Fruit fly (Drosophila melanogaster) whole organism, embryonic: ENCODE measurements around the gene drl.

Source experiments
- B-H1 ChIP-seq: fragments of 200-800 bp; sonication (Bioruptor generic); IDR thresholded peaks from 3 replicates; pipeline ENCODE4 v1.3.6; 2022; ENCODE audit warnings: missing biosample characterization, missing genetic modification characterization
- CG10147 ChIP-seq: fragments of 200-800 bp; sonication (Bioruptor generic); optimal IDR thresholded peaks from 2 replicates; lab custom pipeline; 2019; ENCODE audit warnings: missing biosample characterization, mild to moderate bottlenecking, missing genetic modification characterization, moderate library complexity
- CG10274 ChIP-seq: fragments of 200-800 bp; sonication (Bioruptor generic); optimal IDR thresholded peaks from 3 replicates; lab custom pipeline; 2017; ENCODE audit warnings: missing biosample characterization, mild to moderate bottlenecking, missing genetic modification characterization
- CG10431 ChIP-seq: fragments of 200-800 bp; sonication (Bioruptor generic); optimal IDR thresholded peaks from 3 replicates; lab custom pipeline; 2018; ENCODE audit warnings: missing biosample characterization, mild to moderate bottlenecking, missing genetic modification characterization
- CG10959 ChIP-seq: fragments of 200-800 bp; sonication (Bioruptor generic); IDR thresholded peaks from 2 replicates; pipeline ENCODE4 v1.3.6; 2022; ENCODE audit warnings: missing biosample characterization, missing genetic modification characterization
- CG11504 ChIP-seq: fragments of 200-800 bp; sonication (Bioruptor generic); optimal IDR thresholded peaks from 3 replicates; lab custom pipeline; 2019; ENCODE audit warnings: missing biosample characterization, mild to moderate bottlenecking, missing genetic modification characterization, moderate library complexity
- CG12155 ChIP-seq: fragments of 200-800 bp; sonication (Bioruptor generic); optimal IDR thresholded peaks from 3 replicates; lab custom pipeline; 2016; ENCODE audit warnings: missing biosample characterization, missing genetic modification characterization
- CG12391 ChIP-seq: fragments of 200-800 bp; sonication (Bioruptor generic); optimal IDR thresholded peaks from 3 replicates; lab custom pipeline; 2018; ENCODE audit warnings: missing biosample characterization, mild to moderate bottlenecking, missing genetic modification characterization, moderate library complexity
- CG17568 ChIP-seq: fragments of 200-800 bp; sonication (Bioruptor generic); optimal IDR thresholded peaks from 2 replicates; lab custom pipeline; 2018; ENCODE audit warnings: missing biosample characterization, mild to moderate bottlenecking, missing genetic modification characterization, moderate library complexity
- CG17802 ChIP-seq: fragments of 200-800 bp; sonication (Bioruptor generic); optimal IDR thresholded peaks from 2 replicates; lab custom pipeline; 2018; ENCODE audit warnings: missing biosample characterization, mild to moderate bottlenecking, missing genetic modification characterization, moderate library complexity
- CG18599 ChIP-seq: fragments of 200-800 bp; sonication (Bioruptor generic); optimal IDR thresholded peaks from 3 replicates; lab custom pipeline; 2017; ENCODE audit warnings: missing biosample characterization, missing genetic modification characterization, mild to moderate bottlenecking, moderate library complexity, missing genetic modification reagents
- CG2712 ChIP-seq: fragments of 200-800 bp; optimal IDR thresholded peaks from 3 replicates; lab custom pipeline; 2019; ENCODE audit warnings: missing biosample characterization, mild to moderate bottlenecking, missing genetic modification characterization, moderate library complexity
- CG31388 ChIP-seq: fragments of 200-800 bp; sonication (Bioruptor generic); optimal IDR thresholded peaks from 2 replicates; lab custom pipeline; 2016; ENCODE audit warnings: missing biosample characterization, missing genetic modification characterization
- CG32532 ChIP-seq: fragments of 200-800 bp; sonication (Bioruptor generic); IDR thresholded peaks from 2 replicates; pipeline ENCODE4 v1.3.6; 2022; ENCODE audit warnings: missing biosample characterization, missing genetic modification characterization
- CG4617 ChIP-seq: fragments of 200-800 bp; sonication (Bioruptor generic); optimal IDR thresholded peaks from 3 replicates; lab custom pipeline; 2016; ENCODE audit warnings: missing biosample characterization, missing genetic modification characterization, borderline replicate concordance
- CG6683 ChIP-seq: fragments of 200-800 bp; sonication (Bioruptor generic); optimal IDR thresholded peaks from 2 replicates; lab custom pipeline; 2017; ENCODE audit warnings: missing biosample characterization, mild to moderate bottlenecking, missing genetic modification characterization, missing genetic modification reagents
- CG7839 ChIP-seq: fragments of 200-800 bp; sonication (Bioruptor generic); optimal IDR thresholded peaks from 3 replicates; lab custom pipeline; 2018; ENCODE audit warnings: missing biosample characterization, mild to moderate bottlenecking, missing genetic modification characterization, moderate library complexity
- CG8388 ChIP-seq: fragments of 200-800 bp; sonication (Bioruptor generic); optimal IDR thresholded peaks from 2 replicates; lab custom pipeline; 2019; ENCODE audit warnings: missing biosample characterization, mild to moderate bottlenecking, missing genetic modification characterization, moderate library complexity
- CG8944 ChIP-seq: fragments of 200-800 bp; sonication (Bioruptor generic); optimal IDR thresholded peaks from 3 replicates; lab custom pipeline; 2016; ENCODE audit warnings: missing biosample characterization, missing genetic modification characterization
- CG9876 ChIP-seq: fragments of 200-800 bp; sonication (Bioruptor generic); optimal IDR thresholded peaks from 2 replicates; lab custom pipeline; 2016; ENCODE audit warnings: missing biosample characterization, missing genetic modification characterization
- CHES-1-like ChIP-seq: fragments of 200-800 bp; sonication (Bioruptor generic); optimal IDR thresholded peaks from 2 replicates; lab custom pipeline; 2016; ENCODE audit warnings: missing biosample characterization, missing genetic modification characterization
- CTCF ChIP-seq: fragments of 200-800 bp; sonication (Bioruptor generic); optimal IDR thresholded peaks from 2 replicates; lab custom pipeline; 2017; ENCODE audit warnings: missing biosample characterization, mild to moderate bottlenecking, missing genetic modification characterization, moderate library complexity
- Dip2 ChIP-seq: fragments of 200-800 bp; sonication (Bioruptor generic); IDR thresholded peaks from 2 replicates; pipeline ENCODE4 v1.3.6; 2022; ENCODE audit warnings: missing biosample characterization, missing genetic modification characterization
- Dip3 ChIP-seq: fragments of 200-800 bp; sonication (Bioruptor generic); optimal IDR thresholded peaks from 3 replicates; lab custom pipeline; 2016; ENCODE audit warnings: missing biosample characterization, missing genetic modification characterization
- E2f1 ChIP-seq: fragments of 200-800 bp; sonication (Bioruptor generic); IDR thresholded peaks from 2 replicates; pipeline ENCODE4 v1.3.6; 2022; ENCODE audit warnings: missing biosample characterization, missing genetic modification characterization
- Ets97D ChIP-seq: fragments of 200-800 bp; sonication (Bioruptor generic); optimal IDR thresholded peaks from 3 replicates; lab custom pipeline; 2016; ENCODE audit warnings: missing biosample characterization, missing genetic modification characterization
- Hmr ChIP-seq: fragments of 200-800 bp; sonication (Bioruptor generic); optimal IDR thresholded peaks from 3 replicates; lab custom pipeline; 2017; ENCODE audit warnings: mild to moderate bottlenecking, missing biosample characterization, missing genetic modification reagents, missing genetic modification characterization
- Mes4 ChIP-seq: fragments of 200-800 bp; sonication (Bioruptor generic); optimal IDR thresholded peaks from 2 replicates; lab custom pipeline; 2016; ENCODE audit warnings: missing biosample characterization, missing genetic modification characterization
- Six4 ChIP-seq: fragments of 200-800 bp; sonication (Bioruptor generic); optimal IDR thresholded peaks from 2 replicates; lab custom pipeline; 2016; ENCODE audit warnings: missing biosample characterization, missing genetic modification characterization
- TFAM ChIP-seq: fragments of 200-800 bp; sonication (Bioruptor generic); optimal IDR thresholded peaks from 2 replicates; lab custom pipeline; 2017; ENCODE audit warnings: missing biosample characterization, missing genetic modification characterization, inconsistent platforms
- bbx ChIP-seq: fragments of 200-800 bp; sonication (Bioruptor generic); IDR thresholded peaks from 2 replicates; pipeline ENCODE4 v1.3.6; 2022; ENCODE audit warnings: missing biosample characterization, missing genetic modification characterization; ENCODE audit not compliant: partially characterized antibody
- bcd ChIP-seq: fragments of 200-800 bp; sonication (Bioruptor generic); optimal IDR thresholded peaks from 2 replicates; lab custom pipeline; 2017; ENCODE audit warnings: missing biosample characterization, mild to moderate bottlenecking, missing genetic modification characterization
- br ChIP-seq: fragments of >200 bp; optimal IDR thresholded peaks from 2 replicates; lab custom pipeline; 2017
- caup ChIP-seq: fragments of 200-800 bp; sonication (Bioruptor generic); optimal IDR thresholded peaks from 3 replicates; lab custom pipeline; 2017; ENCODE audit warnings: missing biosample characterization, mild to moderate bottlenecking, missing genetic modification characterization, moderate library complexity; ENCODE audit not compliant: severe bottlenecking
- crol ChIP-seq: fragments of 200-800 bp; sonication (Bioruptor generic); IDR thresholded peaks from 2 replicates; pipeline ENCODE4 v1.3.6; 2022; ENCODE audit warnings: missing biosample characterization, missing genetic modification characterization
- dmrt99B ChIP-seq: fragments of 200-800 bp; sonication (Bioruptor generic); optimal IDR thresholded peaks from 2 replicates; lab custom pipeline; 2018; ENCODE audit warnings: missing biosample characterization, mild to moderate bottlenecking, missing genetic modification characterization, moderate library complexity
- en ChIP-seq: fragments of 200-800 bp; sonication (Bioruptor generic); optimal IDR thresholded peaks from 2 replicates; lab custom pipeline; 2016; ENCODE audit warnings: missing biosample characterization, missing genetic modification characterization
- grau ChIP-seq: fragments of 200-800 bp; optimal IDR thresholded peaks from 3 replicates; lab custom pipeline; 2019; ENCODE audit warnings: missing biosample characterization, mild to moderate bottlenecking, missing genetic modification characterization, moderate library complexity
- jing ChIP-seq: fragments of 200-800 bp; sonication (Bioruptor generic); optimal IDR thresholded peaks from 2 replicates; lab custom pipeline; 2018; ENCODE audit warnings: missing biosample characterization, mild to moderate bottlenecking, missing genetic modification characterization
- kay ChIP-seq: fragments of 200-800 bp; sonication (Bioruptor generic); optimal IDR thresholded peaks from 2 replicates; lab custom pipeline; 2016; ENCODE audit warnings: missing biosample characterization, missing genetic modification characterization
- lab ChIP-seq: fragments of 200-800 bp; sonication (Bioruptor generic); optimal IDR thresholded peaks from 3 replicates; lab custom pipeline; 2017; ENCODE audit warnings: missing biosample characterization, missing genetic modification characterization, mild to moderate bottlenecking, moderate library complexity, missing genetic modification reagents
- maf-S ChIP-seq: fragments of 200-800 bp; sonication (Bioruptor generic); optimal IDR thresholded peaks from 2 replicates; lab custom pipeline; 2016; ENCODE audit warnings: missing biosample characterization, missing genetic modification characterization
- mirr ChIP-seq: fragments of 200-800 bp; sonication (Bioruptor generic); optimal IDR thresholded peaks from 3 replicates; lab custom pipeline; 2018; ENCODE audit warnings: missing biosample characterization, mild to moderate bottlenecking, missing genetic modification characterization
- nerfin-1 ChIP-seq: fragments of 200-800 bp; sonication (Bioruptor generic); optimal IDR thresholded peaks from 3 replicates; lab custom pipeline; 2019; ENCODE audit warnings: missing biosample characterization, mild to moderate bottlenecking, missing genetic modification characterization, moderate library complexity
- repo ChIP-seq: fragments of 200-800 bp; sonication (Bioruptor generic); optimal IDR thresholded peaks from 2 replicates; lab custom pipeline; 2016; ENCODE audit warnings: missing biosample characterization, missing genetic modification characterization
- sd ChIP-seq: fragments of 200-800 bp; sonication (Bioruptor generic); optimal IDR thresholded peaks from 3 replicates; lab custom pipeline; 2018; ENCODE audit warnings: missing biosample characterization, mild to moderate bottlenecking, missing genetic modification characterization, moderate library complexity
- sens-2 ChIP-seq: fragments of 200-800 bp; sonication (Bioruptor generic); IDR thresholded peaks from 2 replicates; pipeline ENCODE4 v1.3.6; 2022; ENCODE audit warnings: missing biosample characterization, missing genetic modification characterization
- tin ChIP-seq: fragments of 200-800 bp; sonication (Bioruptor generic); optimal IDR thresholded peaks from 3 replicates; lab custom pipeline; 2016; ENCODE audit warnings: missing biosample characterization, missing genetic modification characterization
- tll ChIP-seq, 2 experiments: fragments of 200-800 bp in 1 of 2; fragments of >200 bp in 1 of 2; sonication (Bioruptor generic) in 1 of 2; optimal IDR thresholded peaks; 2 replicates each; lab custom pipeline; 2017 to 2019; ENCODE audit warnings: missing biosample characterization in 2 of 2, missing genetic modification characterization in 2 of 2, mild to moderate bottlenecking in 1 of 2, moderate library complexity in 1 of 2
- toy ChIP-seq: fragments of 200-800 bp; sonication (Bioruptor generic); IDR thresholded peaks from 2 replicates; pipeline ENCODE4 v1.3.6; 2022; ENCODE audit warnings: missing biosample characterization, missing genetic modification characterization

Gene drl

DNA sequence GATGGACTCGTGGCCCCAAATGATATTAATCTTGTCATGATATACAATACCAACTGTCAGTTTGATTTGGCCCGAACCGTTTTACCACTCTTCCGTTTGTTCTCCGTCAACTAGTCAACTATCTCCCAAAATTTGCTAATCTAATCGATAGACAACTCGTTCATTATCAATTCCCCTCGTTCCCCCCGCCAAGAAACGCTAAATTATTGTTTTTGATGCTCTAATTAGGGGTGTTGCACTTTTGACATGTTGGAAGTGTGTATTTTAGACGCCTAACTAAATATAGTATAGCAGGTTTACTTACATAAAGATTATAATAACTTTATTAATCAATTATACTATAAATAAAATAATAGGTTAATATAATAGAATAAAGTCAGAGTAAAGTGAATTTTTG, 26.2 kb upstream of the drl start (continued):
- TF ChIP-seq CG17802 (tag; lab: Kevin White, UChicago), result no peak
- peak; percentile 4 for TF ChIP-seq CG2712 (tag; lab: Kevin White, UChicago)
- TF ChIP-seq tin (GFP tag; lab: Kevin White, UChicago), result no peak
- TF ChIP-seq CG10959, result no peak
- peak; percentile 46 for TF ChIP-seq lab (GFP tag; lab: Kevin White, UChicago)
- peak; percentile 40 for TF ChIP-seq CG11504 (tag; lab: Kevin White, UChicago)
- TF ChIP-seq CG17568 (GFP tag; lab: Kevin White, UChicago), result no peak
- TF ChIP-seq en, result no peak
- no peak for TF ChIP-seq CHES-1-like
- no peak for TF ChIP-seq CG10431
- TF ChIP-seq Dip2 (GFP tag; lab: Robert Waterston, UW), result no peak
- peak; percentile 26 for TF ChIP-seq caup (GFP tag; lab: Kevin White, UChicago)
- TF ChIP-seq Dip3 (GFP tag; lab: Kevin White, UChicago), result no peak
- no peak for TF ChIP-seq Mes4
- no peak for TF ChIP-seq CG12155 (GFP tag; lab: Kevin White, UChicago)
- TF ChIP-seq Ets97D, result no peak
- no peak for TF ChIP-seq CG12391 (tag; lab: Kevin White, UChicago)
- TF ChIP-seq CG9876 (GFP tag; lab: Kevin White, UChicago), result no peak
- no peak for TF ChIP-seq CG31388 (GFP tag; lab: Kevin White, UChicago)
- TF ChIP-seq jing, result no peak
- no peak for TF ChIP-seq repo
- no peak for TF ChIP-seq Six4
- no peak for TF ChIP-seq nerfin-1 (tag; lab: Kevin White, UChicago)
- TF ChIP-seq CG18599 (GFP tag; lab: Kevin White, UChicago), result peak; percentile 50
- no peak for TF ChIP-seq grau (tag; lab: Kevin White, UChicago)
- peak; percentile 19 for TF ChIP-seq dmrt99B (tag; lab: Kevin White, UChicago)
- peak; percentile 39 for TF ChIP-seq CG7839 (tag; lab: Kevin White, UChicago)
- TF ChIP-seq sens-2 (GFP tag; lab: Robert Waterston, UW), result no peak
- no peak for TF ChIP-seq br
- TF ChIP-seq, all 482 proteins: peak for 21

DNA sequence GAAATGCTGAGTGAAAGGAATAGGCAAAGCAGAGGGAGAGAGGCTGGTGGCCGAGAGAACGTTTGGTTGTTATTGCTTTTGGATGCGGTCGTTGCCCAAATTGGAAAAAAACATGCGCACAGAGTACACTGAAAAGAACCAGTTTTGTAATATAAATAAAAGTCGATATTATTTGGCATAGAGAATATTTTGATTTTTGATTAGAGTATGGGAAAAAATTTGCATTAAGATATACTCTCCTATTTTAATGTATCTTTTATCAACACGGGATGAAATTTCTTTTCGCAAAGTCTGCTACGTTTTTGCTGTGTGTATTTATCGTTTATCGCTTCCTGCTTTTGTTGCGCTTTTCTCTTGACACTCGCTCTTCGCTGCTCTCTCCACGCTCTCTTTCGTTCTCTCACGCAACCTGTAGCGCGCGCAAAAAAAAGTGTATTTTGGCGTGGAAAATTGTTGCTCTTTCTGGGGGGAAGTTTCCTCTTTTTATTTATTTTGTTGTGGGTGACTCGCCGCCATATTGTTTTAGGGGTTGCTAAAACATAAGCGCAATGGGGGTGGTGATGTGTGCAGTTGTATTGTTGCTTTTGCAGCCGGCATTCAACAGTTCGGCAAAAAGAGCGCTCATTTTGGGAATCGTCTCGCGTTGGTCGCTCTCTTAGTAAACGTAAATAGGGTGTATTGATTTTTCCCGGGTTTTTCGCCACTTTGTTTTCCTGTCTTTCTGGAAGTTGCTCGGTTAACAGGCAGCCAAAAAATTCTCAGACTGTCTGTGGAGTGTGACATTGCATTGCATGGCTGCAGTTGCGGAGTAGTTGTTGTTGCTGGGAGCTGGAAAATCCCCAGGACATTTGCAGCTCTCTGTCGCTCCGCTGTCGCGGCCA, 25.0 kb upstream of the drl start:
- TF ChIP-seq CG8388 (GFP tag; lab: Kevin White, UChicago), result peak; percentile 98
- TF ChIP-seq tll (GFP tag; optimal IDR thresholded peaks at IDR 0.05; lab: Kevin White, UChicago), result peak in 1 of 2 experiments; percentile 24
- TF ChIP-seq sd (tag; lab: Kevin White, UChicago), result peak; percentile 76
- peak; percentile 98 for TF ChIP-seq E2f1 (GFP tag; lab: Robert Waterston, UW)
- TF ChIP-seq toy (GFP tag; lab: Robert Waterston, UW), result peak; percentile 90
- TF ChIP-seq bbx (GFP tag; lab: Robert Waterston, UW), result 0 out of 2 replicates have a peak, but pooled peaks have one; percentile 8
- TF ChIP-seq maf-S (GFP tag; lab: Kevin White, UChicago), result peak; percentile 95
- peak; percentile 93 for TF ChIP-seq CG6683 (GFP tag; lab: Kevin White, UChicago)
- peak; percentile 96 for TF ChIP-seq bcd
- TF ChIP-seq crol (GFP tag; lab: Robert Waterston, UW), result peak; percentile 38; the same call in 1 of the 2 replicates
- peak; percentile 90 for TF ChIP-seq TFAM (GFP tag; lab: Kevin White, UChicago)
- TF ChIP-seq CG4617 (GFP tag; lab: Kevin White, UChicago), result peak; percentile 89
- TF ChIP-seq kay (GFP tag; lab: Kevin White, UChicago), result peak; percentile 97
- peak; percentile 98 for TF ChIP-seq CG32532 (GFP tag; lab: Robert Waterston, UW)
- peak; percentile 74 for TF ChIP-seq CTCF (GFP tag; lab: Kevin White, UChicago)
- peak; percentile 97 for TF ChIP-seq Hmr (GFP tag; lab: Kevin White, UChicago)
- peak; percentile 83 for TF ChIP-seq CG10274
- peak; percentile 97 for TF ChIP-seq B-H1 (GFP tag; lab: Robert Waterston, UW)
- peak; percentile 91 for TF ChIP-seq CG8944 (GFP tag; lab: Kevin White, UChicago)
- TF ChIP-seq repo, result peak; percentile 93
- TF ChIP-seq CG10147 (GFP tag; lab: Kevin White, UChicago), result peak; percentile 93
- peak; percentile 53 for TF ChIP-seq mirr
